Worm (Caenorhabditis elegans): ENCODE results near the gene R05F9.9.

- no peak for TF ChIP-seq F13H6.1 (tag; optimal IDR thresholded peaks at IDR 0.05)
- no peak for TF ChIP-seq sma-3 (GFP tag; optimal IDR thresholded peaks at IDR 0.05)
These were observed 39.1 kb upstream of the R05F9.9 start, which contains the start of gene cblc-1 for ce11 chrII:4941050-4941449.

Measured in whole organism, L2 larva.